Fruit fly (Drosophila melanogaster) S2 (cell line): ENCODE data around the gene Herc4.

ENCODE experiments used
- CG8478 ChIP-seq: fragments of >200 bp; optimal IDR thresholded peaks from 2 replicates; lab custom pipeline; 2018
- CTCF ChIP-seq, 2 experiments: fragments of >200 bp; optimal IDR thresholded peaks; 2 replicates each; lab custom pipeline; 2018

DNA sequence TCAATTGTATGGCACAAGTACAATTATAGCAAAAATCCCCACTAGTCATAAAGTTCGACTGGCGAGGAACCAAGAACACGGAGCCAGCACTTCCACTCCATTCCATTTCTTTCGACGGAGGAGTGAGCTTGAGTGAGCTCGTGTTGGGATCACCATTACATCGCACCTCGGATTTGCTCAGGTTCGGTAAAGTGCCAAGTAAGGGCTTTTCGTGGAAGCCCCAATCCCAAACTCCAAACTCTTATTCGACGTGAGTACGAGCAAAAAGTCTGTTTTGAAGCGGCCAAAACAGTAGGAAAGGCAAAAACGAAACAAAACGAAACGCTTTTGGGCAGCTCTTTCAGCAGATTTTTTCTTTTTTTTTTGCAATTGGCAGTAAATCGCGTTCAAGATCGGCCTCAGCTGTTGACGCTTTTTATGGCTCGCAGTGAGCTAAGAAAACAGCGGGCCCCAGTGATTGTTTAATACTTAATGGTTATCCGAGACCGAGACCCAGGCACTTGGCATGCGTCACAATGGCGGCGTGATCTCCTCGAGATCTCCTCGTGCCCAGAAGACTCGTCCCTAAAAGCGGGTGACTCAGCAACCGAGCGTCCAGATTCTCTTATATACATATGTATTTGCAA, 7.5 kb downstream of the Herc4 start:
- TF ChIP-seq CG8478 (lab: Kevin White, UChicago) (no peak), CTCF (optimal IDR thresholded peaks at IDR 0.05; lab: Kevin White, UChicago) (no peak)
